Worm (Caenorhabditis elegans) whole organism, L1 larva: Measurements from ENCODE around the gene trpa-1.

Experiments used
- C04F5.9 ChIP-seq: sonication (generic microtip); optimal IDR thresholded peaks from 2 replicates; lab custom pipeline; 2016; ENCODE audit warnings: missing genetic modification characterization, missing compliant biosample characterization
- C34B4.2 ChIP-seq: sonication (generic microtip); optimal IDR thresholded peaks from 2 replicates; lab custom pipeline; 2017; ENCODE audit warnings: mild to moderate bottlenecking, missing genetic modification characterization, missing compliant biosample characterization
- F16B12.6 ChIP-seq: fragments of 150-350 bp; optimal IDR thresholded peaks from 2 replicates; lab custom pipeline; 2014; ENCODE audit warnings: missing biosample characterization, missing genetic modification characterization
- alr-1 ChIP-seq: fragments of 200-800 bp; sonication (Bioruptor generic); optimal IDR thresholded peaks from 2 replicates; lab custom pipeline; 2018; ENCODE audit warnings: borderline replicate concordance, mild to moderate bottlenecking, missing genetic modification characterization, missing compliant biosample characterization
- ama-1 ChIP-seq: fragments of 150-350 bp; optimal IDR thresholded peaks from 2 replicates; lab custom pipeline; 2014
- ceh-63 ChIP-seq: fragments of 200-800 bp; sonication (Bioruptor generic); optimal IDR thresholded peaks from 2 replicates; lab custom pipeline; 2018; ENCODE audit warnings: mild to moderate bottlenecking, missing genetic modification characterization, missing compliant biosample characterization
- ceh-8 ChIP-seq: fragments of 200-800 bp; sonication (Bioruptor generic); optimal IDR thresholded peaks from 2 replicates; lab custom pipeline; 2018; ENCODE audit warnings: mild to moderate bottlenecking, missing genetic modification characterization, moderate library complexity, missing compliant biosample characterization
- ceh-82 ChIP-seq, 3 experiments: fragments of 150-350 bp in 1 of 3; sonication (generic microtip) in 2 of 3; optimal IDR thresholded peaks; 2 replicates each; lab custom pipeline; 2014 to 2017; ENCODE audit warnings: missing biosample characterization in 3 of 3, missing genetic modification characterization in 3 of 3
- ces-1 ChIP-seq: fragments of 150-350 bp; optimal IDR thresholded peaks from 2 replicates; lab custom pipeline; 2014; ENCODE audit warnings: missing biosample characterization, missing genetic modification reagents, missing genetic modification characterization
- dpl-1 ChIP-seq, 3 experiments: fragments of 150-350 bp in 2 of 3; sonication (generic microtip) in 1 of 3; optimal IDR thresholded peaks; 2 replicates each; lab custom pipeline; 2014 to 2017; ENCODE audit warnings: missing biosample characterization in 3 of 3, missing genetic modification characterization in 3 of 3, missing genetic modification reagents in 3 of 3
- dsc-1 ChIP-seq: sonication (generic microtip); optimal IDR thresholded peaks from 2 replicates; lab custom pipeline; 2016; ENCODE audit warnings: mild to moderate bottlenecking, missing genetic modification characterization, missing compliant biosample characterization
- egl-13 ChIP-seq: sonication (generic microtip); optimal IDR thresholded peaks from 2 replicates; lab custom pipeline; 2016; ENCODE audit warnings: missing genotype, missing genetic modification reagents, missing genetic modification characterization, missing compliant biosample characterization
- egl-27 ChIP-seq, 2 experiments: fragments of 150-350 bp in 1 of 2; sonication (generic microtip); optimal IDR thresholded peaks; 3 replicates each; lab custom pipeline; 2017 to 2018; ENCODE audit warnings: missing biosample characterization in 2 of 2, missing genetic modification characterization in 2 of 2, missing genetic modification reagents in 2 of 2
- ets-5 ChIP-seq: fragments of 200-800 bp; sonication (Bioruptor generic); IDR thresholded peaks from 2 replicates; pipeline ENCODE4 v1.3.6; 2022; ENCODE audit warnings: missing genetic modification characterization, missing compliant biosample characterization
- fkh-10 ChIP-seq: sonication (generic microtip); optimal IDR thresholded peaks from 2 replicates; lab custom pipeline; 2017; ENCODE audit warnings: missing biosample characterization, missing genetic modification reagents, missing genetic modification characterization
- fkh-4 ChIP-seq: sonication (generic microtip); optimal IDR thresholded peaks from 2 replicates; lab custom pipeline; 2016; ENCODE audit warnings: missing compliant biosample characterization, missing genetic modification characterization, borderline replicate concordance
- fos-1 ChIP-seq: fragments of 150-350 bp; optimal IDR thresholded peaks from 2 replicates; lab custom pipeline; 2014; ENCODE audit warnings: missing biosample characterization, missing genetic modification characterization
- grh-1 ChIP-seq: fragments of 200-800 bp; sonication (Bioruptor generic); IDR thresholded peaks from 2 replicates; pipeline ENCODE4 v1.3.6; 2022; ENCODE audit warnings: missing genetic modification reagents, missing genetic modification characterization, missing compliant biosample characterization
- hlh-4 ChIP-seq: sonication (generic microtip); optimal IDR thresholded peaks from 2 replicates; lab custom pipeline; 2016; ENCODE audit warnings: mild to moderate bottlenecking, missing genetic modification characterization, missing compliant biosample characterization
- hpl-2 ChIP-seq: fragments of 150-350 bp; optimal IDR thresholded peaks from 2 replicates; lab custom pipeline; 2014; ENCODE audit warnings: missing biosample characterization, missing genetic modification reagents, missing genetic modification characterization
- irx-1 ChIP-seq: sonication (generic microtip); optimal IDR thresholded peaks from 2 replicates; lab custom pipeline; 2016; ENCODE audit warnings: missing genetic modification characterization, missing compliant biosample characterization
- lin-14 ChIP-seq: fragments of 200-800 bp; sonication (Bioruptor generic); optimal IDR thresholded peaks from 2 replicates; lab custom pipeline; 2018; ENCODE audit warnings: mild to moderate bottlenecking, missing genetic modification characterization, moderate library complexity, missing compliant biosample characterization
- lin-15B ChIP-seq: fragments of 150-350 bp; sonication (generic microtip); optimal IDR thresholded peaks from 3 replicates; lab custom pipeline; 2014; ENCODE audit warnings: missing biosample characterization, missing genetic modification characterization
- lir-3 ChIP-seq: sonication (generic microtip); optimal IDR thresholded peaks from 2 replicates; lab custom pipeline; 2016; ENCODE audit warnings: mild to moderate bottlenecking, missing genetic modification characterization, moderate library complexity, missing compliant biosample characterization; ENCODE audit not compliant: poor library complexity
- lsy-2 ChIP-seq, 2 experiments: fragments of 150-350 bp; optimal IDR thresholded peaks; 2 replicates each; lab custom pipeline; 2014; ENCODE audit warnings: missing biosample characterization in 2 of 2, missing genetic modification characterization in 2 of 2
- mab-9 ChIP-seq: fragments of 200-800 bp; sonication (Bioruptor generic); IDR thresholded peaks from 2 replicates; pipeline ENCODE4 v1.3.6; 2022; ENCODE audit warnings: missing genetic modification reagents, missing genetic modification characterization, missing compliant biosample characterization
- mep-1 ChIP-seq: fragments of 150-350 bp; optimal IDR thresholded peaks from 2 replicates; lab custom pipeline; 2014; ENCODE audit warnings: missing biosample characterization, missing genetic modification characterization
- nhr-19 ChIP-seq: fragments of 200-800 bp; sonication (Bioruptor generic); conservative IDR thresholded peaks from 2 replicates; pipeline ENCODE4 v1.3.6; 2022; ENCODE audit warnings: missing genetic modification characterization, missing compliant biosample characterization
- nhr-20 ChIP-seq: sonication (generic microtip); optimal IDR thresholded peaks from 2 replicates; lab custom pipeline; 2016; ENCODE audit warnings: mild to moderate bottlenecking, missing genetic modification characterization, missing compliant biosample characterization
- nhr-237 ChIP-seq: fragments of 150-350 bp; optimal IDR thresholded peaks from 2 replicates; lab custom pipeline; 2014; ENCODE audit warnings: missing biosample characterization, missing genetic modification characterization
- nhr-47 ChIP-seq: sonication (generic microtip); optimal IDR thresholded peaks from 2 replicates; lab custom pipeline; 2016; ENCODE audit warnings: mild to moderate bottlenecking, missing genetic modification characterization, moderate library complexity, missing compliant biosample characterization
- nhr-71 ChIP-seq: sonication (generic microtip); optimal IDR thresholded peaks from 2 replicates; lab custom pipeline; 2016; ENCODE audit warnings: mild to moderate bottlenecking, missing genetic modification characterization, moderate library complexity, missing compliant biosample characterization
- nhr-84 ChIP-seq: sonication (generic microtip); optimal IDR thresholded peaks from 2 replicates; lab custom pipeline; 2017; ENCODE audit warnings: missing biosample characterization, missing genetic modification characterization
- nhr-85 ChIP-seq: sonication (generic microtip); peaks from one replicate; lab custom pipeline; 2016; ENCODE audit warnings: missing genetic modification characterization, inconsistent platforms, missing compliant biosample characterization
- nhr-90 ChIP-seq: sonication (generic microtip); optimal IDR thresholded peaks from 2 replicates; lab custom pipeline; 2016; ENCODE audit warnings: mild to moderate bottlenecking, missing genetic modification characterization, missing compliant biosample characterization; ENCODE audit not compliant: poor library complexity
- pax-3 ChIP-seq: fragments of 200-800 bp; sonication (Bioruptor generic); optimal IDR thresholded peaks from 2 replicates; lab custom pipeline; 2018; ENCODE audit warnings: mild to moderate bottlenecking, missing genetic modification characterization, moderate library complexity, missing compliant biosample characterization
- pqm-1 ChIP-seq: sonication (generic microtip); optimal IDR thresholded peaks from 3 replicates; lab custom pipeline; 2017; ENCODE audit warnings: missing biosample characterization, missing genetic modification characterization
- rnt-1 ChIP-seq: sonication (generic microtip); optimal IDR thresholded peaks from 2 replicates; lab custom pipeline; 2016; ENCODE audit warnings: mild to moderate bottlenecking, missing genetic modification characterization, moderate library complexity, missing compliant biosample characterization
- snu-23 ChIP-seq: sonication (generic microtip); optimal IDR thresholded peaks from 2 replicates; lab custom pipeline; 2016; ENCODE audit warnings: missing genetic modification characterization, missing compliant biosample characterization
- sox-4 ChIP-seq: sonication (generic microtip); optimal IDR thresholded peaks from 2 replicates; lab custom pipeline; 2016; ENCODE audit warnings: missing genetic modification characterization, missing compliant biosample characterization
- sptf-1 ChIP-seq: fragments of 150-350 bp; optimal IDR thresholded peaks from 2 replicates; lab custom pipeline; 2014; ENCODE audit warnings: missing biosample characterization, missing genetic modification characterization
- sup-37 ChIP-seq: fragments of 200-800 bp; sonication (Bioruptor generic); optimal IDR thresholded peaks from 2 replicates; lab custom pipeline; 2018; ENCODE audit warnings: mild to moderate bottlenecking, missing genetic modification characterization, missing compliant biosample characterization
- tlp-1 ChIP-seq: fragments of 150-350 bp; optimal IDR thresholded peaks from 2 replicates; lab custom pipeline; 2014; ENCODE audit warnings: missing biosample characterization, missing genetic modification characterization
- unc-130 ChIP-seq: fragments of 150-350 bp; optimal IDR thresholded peaks from 2 replicates; lab custom pipeline; 2017; ENCODE audit warnings: missing biosample characterization, missing genetic modification characterization, inconsistent platforms
- unc-86 ChIP-seq: sonication (generic microtip); optimal IDR thresholded peaks from 2 replicates; lab custom pipeline; 2016; ENCODE audit warnings: missing genetic modification characterization, missing compliant biosample characterization
- unc-98 ChIP-seq: fragments of 200-800 bp; sonication (Bioruptor generic); IDR thresholded peaks from 2 replicates; pipeline ENCODE4 v1.3.6; 2022; ENCODE audit warnings: missing genetic modification characterization, missing compliant biosample characterization
- zag-1 ChIP-seq: fragments of 150-350 bp; optimal IDR thresholded peaks from 2 replicates; lab custom pipeline; 2014; ENCODE audit warnings: missing biosample characterization, missing genetic modification characterization

The trpa-1 gene

ce11 chrIV:11871083-11871482, 6.8 kb downstream of the trpa-1 start (continued):
- TF ChIP-seq mep-1 (tag; lab: Kevin White, UChicago), result no peak
- TF ChIP-seq ceh-63 (GFP tag; lab: Kevin White, UChicago), result no peak
- no peak for TF ChIP-seq nhr-90
- no peak for TF ChIP-seq nhr-84 (tag; lab: Kevin White, UChicago)
- no peak for TF ChIP-seq nhr-85
- no peak for TF ChIP-seq unc-130 (tag; lab: Kevin White, UChicago)
- no peak for TF ChIP-seq sptf-1 (tag; lab: Kevin White, UChicago)
- TF ChIP-seq fkh-4 (tag; lab: Kevin White, UChicago), result no peak
- TF ChIP-seq grh-1 (GFP tag; lab: Robert Waterston, UW), result no peak
- no peak for TF ChIP-seq zag-1 (tag; lab: Kevin White, UChicago)
- TF ChIP-seq mab-9 (GFP tag; lab: Robert Waterston, UW), result no peak
- no peak for TF ChIP-seq pax-3 (tag; lab: Kevin White, UChicago)
- TF ChIP-seq unc-86 (tag; lab: Kevin White, UChicago), result peak; percentile 59
- no peak for TF ChIP-seq lin-15B (tag; lab: Kevin White, UChicago)
- peak; percentile 45 for TF ChIP-seq snu-23 (GFP tag; lab: Kevin White, UChicago)
- TF ChIP-seq F16B12.6 (tag; lab: Kevin White, UChicago), result no peak
- TF ChIP-seq ama-1 (lab: Kevin White, UChicago), result no peak
- no peak for TF ChIP-seq rnt-1 (tag; lab: Kevin White, UChicago)
- peak; percentile 30 for TF ChIP-seq ceh-8 (GFP tag; lab: Kevin White, UChicago)
- TF ChIP-seq sox-4 (tag; lab: Kevin White, UChicago), result peak; percentile 42
- no peak for TF ChIP-seq C34B4.2 (tag; lab: Kevin White, UChicago)
- no peak for TF ChIP-seq ces-1
- TF ChIP-seq tlp-1 (tag; lab: Kevin White, UChicago), result no peak
- TF ChIP-seq nhr-20 (tag; lab: Kevin White, UChicago), result peak; percentile 3
- TF ChIP-seq nhr-47 (tag; lab: Kevin White, UChicago), result peak; percentile 55
- no peak for TF ChIP-seq unc-98
- no peak for TF ChIP-seq hlh-4 (tag; lab: Kevin White, UChicago)
- TF ChIP-seq lsy-2 (tag; optimal IDR thresholded peaks at IDR 0.05; lab: Kevin White, UChicago), result peak; percentile 12 to 43
- TF ChIP-seq alr-1 (tag; lab: Kevin White, UChicago), result no peak
- no peak for TF ChIP-seq nhr-237 (tag; lab: Kevin White, UChicago)
- TF ChIP-seq fos-1, result no peak
- peak in 2 of 3 experiments; percentile 28 to 63 for TF ChIP-seq ceh-82 (tag; optimal IDR thresholded peaks at IDR 0.05; lab: Kevin White, UChicago)
- TF ChIP-seq nhr-71, result peak; percentile 51
- no peak for TF ChIP-seq C04F5.9 (tag; lab: Kevin White, UChicago)

- TF ChIP-seq irx-1 (no peak), lin-14 (GFP tag; lab: Kevin White, UChicago) (peak; percentile 33), egl-27 (tag; optimal IDR thresholded peaks at IDR 0.05; lab: Kevin White, UChicago) (no peak), ceh-63 (GFP tag; lab: Kevin White, UChicago) (peak; percentile 25), unc-86 (tag; lab: Kevin White, UChicago) (peak; percentile 43)
Observed at ce11 chrIV:11871898-11872297, 7.6 kb downstream of the trpa-1 start.

- TF ChIP-seq pqm-1 (tag; lab: Kevin White, UChicago), result no peak
- no peak for TF ChIP-seq hpl-2 (GFP tag; lab: Kevin White, UChicago)
- no peak for TF ChIP-seq dsc-1
- no peak for TF ChIP-seq lir-3 (tag; lab: Kevin White, UChicago)
- no peak for TF ChIP-seq fkh-10 (GFP tag; lab: Kevin White, UChicago)
- TF ChIP-seq ets-5 (GFP tag; lab: Robert Waterston, UW), result no peak
- TF ChIP-seq egl-13 (tag; lab: Kevin White, UChicago), result no peak
- no peak for TF ChIP-seq C04F5.9 (tag; lab: Kevin White, UChicago)
- no peak for TF ChIP-seq nhr-19 (GFP tag; lab: Robert Waterston, UW)
- TF ChIP-seq dpl-1 (GFP tag; optimal IDR thresholded peaks at IDR 0.05; lab: Kevin White, UChicago), result no peak
- TF ChIP-seq sup-37 (GFP tag; lab: Kevin White, UChicago), result no peak
- TF ChIP-seq snu-23 (GFP tag; lab: Kevin White, UChicago), result no peak
- no peak for TF ChIP-seq zag-1 (tag; lab: Kevin White, UChicago)
Observed at ce11 chrIV:11877674-11878073, 13.3 kb downstream of the trpa-1 start, which contains the start of gene pph-2. Gene pph-2 (minus strand): TSS chrIV:11877774.
